Worm (Caenorhabditis elegans): ENCODE measurements around the gene ilys-2.

- TF ChIP-seq mec-3 (tag; optimal IDR thresholded peaks at IDR 0.05; ENCODE audit: borderline replicate concordance) (no peak), ceh-14 (tag; optimal IDR thresholded peaks at IDR 0.05) (no peak), tbx-7 (tag; optimal IDR thresholded peaks at IDR 0.05) (no peak), ama-1 (optimal IDR thresholded peaks at IDR 0.05) (no peak), ets-4 (tag; optimal IDR thresholded peaks at IDR 0.05) (no peak), nhr-11 (tag; optimal IDR thresholded peaks at IDR 0.05) (no peak), ceh-2 (tag; optimal IDR thresholded peaks at IDR 0.05) (no peak), lim-6 (tag; optimal IDR thresholded peaks at IDR 0.05) (no peak), pha-4 (tag; optimal IDR thresholded peaks at IDR 0.05) (no peak), sox-4 (tag; optimal IDR thresholded peaks at IDR 0.05) (no peak), pha-2 (tag; optimal IDR thresholded peaks at IDR 0.05) (no peak), ceh-45 (GFP tag; IDR thresholded peaks at IDR 0.05) (no peak)
Observed at ce11 chrIV:2461396-2461795, 6.1 kb upstream of the ilys-2 start.
